Fruit fly (Drosophila melanogaster) whole organism: ENCODE results near the gene CG15155.

Source experiments
- CG8478 ChIP-seq: fragments of >200 bp; optimal IDR thresholded peaks from 2 replicates; lab custom pipeline; 2018; ENCODE audit warnings: inconsistent platforms
- Dll ChIP-seq: fragments of >200 bp; optimal IDR thresholded peaks from 2 replicates; lab custom pipeline; 2017
- EcR ChIP-seq, 2 experiments: fragments of >200 bp; optimal IDR thresholded peaks; 2 replicates each; lab custom pipeline; 2017; ENCODE audit warnings: missing biosample characterization in 2 of 2, missing genetic modification characterization in 2 of 2, missing genetic modification reagents in 2 of 2
- psq ChIP-seq: fragments of >200 bp; optimal IDR thresholded peaks from 2 replicates; lab custom pipeline; 2017
- usp ChIP-seq: fragments of >200 bp; optimal IDR thresholded peaks from 2 replicates; lab custom pipeline; 2017; ENCODE audit warnings: missing biosample characterization, missing genetic modification characterization, mixed read lengths

dm6 chr2L:18148552-18149219 lies 6.0 kb upstream of the CG15155 start:
- TF ChIP-seq psq (lab: Kevin White, UChicago) (no peak), Dll (lab: Kevin White, UChicago) (no peak), EcR (GFP tag; optimal IDR thresholded peaks at IDR 0.05; lab: Kevin White, UChicago) (no peak), usp (GFP tag; lab: Kevin White, UChicago) (no peak), CG8478 (lab: Kevin White, UChicago) (no peak)
